Worm (Caenorhabditis elegans): ENCODE data around the gene R07D5.2.

R07D5.2 gene

ce11 chrX:15076042-15076565 is 40.3 kb downstream of the R07D5.2 start, which contains the start of the genes H40L08.3 and H40L08.9:
Gene H40L08.3, minus strand, starts transcription at chrX:15076092.
Gene H40L08.9, minus strand, starts transcription at chrX:15076480.
- TF ChIP-seq ceh-45 (GFP tag; IDR thresholded peaks at IDR 0.05) (no peak), pat-9 (tag; optimal IDR thresholded peaks at IDR 0.05) (no peak), ceh-22 (tag; optimal IDR thresholded peaks at IDR 0.05) (no peak), ceh-19 (GFP tag; optimal IDR thresholded peaks at IDR 0.05) (no peak), zip-5 (tag; optimal IDR thresholded peaks at IDR 0.05) (no peak), ceh-48 (tag; optimal IDR thresholded peaks at IDR 0.05) (no peak), hlh-13 (GFP tag; optimal IDR thresholded peaks at IDR 0.05) (no peak), dmd-4 (tag; optimal IDR thresholded peaks at IDR 0.05; ENCODE audit: borderline replicate concordance) (no peak), C08G9.2 (tag; optimal IDR thresholded peaks at IDR 0.05) (no peak), lin-11 (tag; optimal IDR thresholded peaks at IDR 0.05) (no peak), ets-4 (tag; optimal IDR thresholded peaks at IDR 0.05) (no peak), unc-86 (tag; optimal IDR thresholded peaks at IDR 0.05) (no peak), lim-6 (tag; optimal IDR thresholded peaks at IDR 0.05) (no peak), ama-1 (optimal IDR thresholded peaks at IDR 0.05) (no peak), ceh-6 (GFP tag; optimal IDR thresholded peaks at IDR 0.05) (no peak), K02D7.2 (tag; optimal IDR thresholded peaks at IDR 0.05) (no peak), ceh-31 (tag; optimal IDR thresholded peaks at IDR 0.05) (no peak), fkh-6 (tag; optimal IDR thresholded peaks at IDR 0.05) (no peak), T23F11.4 (GFP tag; optimal IDR thresholded peaks at IDR 0.05) (no peak), elt-2 (tag; optimal IDR thresholded peaks at IDR 0.05) (no peak)

ce11 chrX:15075170-15075569 is 41.2 kb downstream of the R07D5.2 start:
- TF ChIP-seq C08G9.2 (tag; optimal IDR thresholded peaks at IDR 0.05), result no peak
- no peak for TF ChIP-seq tbx-2 (tag; optimal IDR thresholded peaks at IDR 0.05)
- TF ChIP-seq eyg-1 (tag; optimal IDR thresholded peaks at IDR 0.05), result no peak
- TF ChIP-seq pha-2 (tag; optimal IDR thresholded peaks at IDR 0.05), result no peak
- no peak for TF ChIP-seq T23F11.4 (GFP tag; optimal IDR thresholded peaks at IDR 0.05)
- TF ChIP-seq zip-5 (tag; optimal IDR thresholded peaks at IDR 0.05), result no peak
- TF ChIP-seq nhr-232 (tag; optimal IDR thresholded peaks at IDR 0.05), result no peak

ce11 chrX:15073479-15073878 is 42.9 kb downstream of the R07D5.2 start:
- TF ChIP-seq tbx-7 (tag; optimal IDR thresholded peaks at IDR 0.05) (no peak), pros-1 (tag; optimal IDR thresholded peaks at IDR 0.05) (no peak), ceh-48 (tag; optimal IDR thresholded peaks at IDR 0.05) (no peak), dve-1 (tag; optimal IDR thresholded peaks at IDR 0.05) (no peak), gmeb-2 (tag; optimal IDR thresholded peaks at IDR 0.05) (no peak), sox-4 (tag; optimal IDR thresholded peaks at IDR 0.05) (no peak), hlh-6 (tag; optimal IDR thresholded peaks at IDR 0.05) (no peak), pha-4 (tag; optimal IDR thresholded peaks at IDR 0.05) (no peak), nhr-232 (tag; optimal IDR thresholded peaks at IDR 0.05) (no peak), ceh-9 (tag; optimal IDR thresholded peaks at IDR 0.05) (no peak), pax-1 (tag; optimal IDR thresholded peaks at IDR 0.05) (no peak), Y22D7AL.16 (tag; optimal IDR thresholded peaks at IDR 0.05) (no peak), sdc-2 (tag; optimal IDR thresholded peaks at IDR 0.05) (no peak)

ce11 chrX:15072877-15073276 is 43.5 kb downstream of the R07D5.2 start:
- TF ChIP-seq sox-4 (tag; optimal IDR thresholded peaks at IDR 0.05), result no peak
- TF ChIP-seq Y22D7AL.16 (tag; optimal IDR thresholded peaks at IDR 0.05), result no peak
- no peak for TF ChIP-seq ceh-19 (GFP tag; optimal IDR thresholded peaks at IDR 0.05)
- no peak for TF ChIP-seq sox-2 (GFP tag; IDR thresholded peaks at IDR 0.05)
- TF ChIP-seq ref-2 (tag; optimal IDR thresholded peaks at IDR 0.05), result no peak

All from whole organism, late embryonic.